Worm (Caenorhabditis elegans): ENCODE results near the gene K02E2.6.

ce11 chrV:20375236-20375635, 5.1 kb upstream of the K02E2.6 start, which contains the start of gene ins-35:
- TF ChIP-seq lir-3 (tag; optimal IDR thresholded peaks at IDR 0.05) (no peak), hlh-11 (tag; optimal IDR thresholded peaks at IDR 0.05) (no peak), daf-16 (GFP tag; optimal IDR thresholded peaks at IDR 0.05) (no peak), daf-16 (tag; optimal IDR thresholded peaks at IDR 0.05) (no peak), nhr-76 (tag; optimal IDR thresholded peaks at IDR 0.05) (no peak), ama-1 (optimal IDR thresholded peaks at IDR 0.05) (no peak), set-16 (GFP tag; IDR thresholded peaks at IDR 0.05) (no peak)
